Worm (Caenorhabditis elegans) whole organism, late embryonic: ENCODE measurements around the gene ZC513.3.

Experiments used
- F13H6.1 ChIP-seq: sonication (generic microtip); optimal IDR thresholded peaks from 2 replicates; lab custom pipeline; 2016; ENCODE audit warnings: missing genetic modification characterization, missing compliant biosample characterization
- T23F11.4 ChIP-seq: fragments of 200-800 bp; sonication (Bioruptor generic); optimal IDR thresholded peaks from 2 replicates; lab custom pipeline; 2018; ENCODE audit warnings: mild to moderate bottlenecking, missing genetic modification characterization, missing compliant biosample characterization
- ahr-1 ChIP-seq: sonication (generic microtip); optimal IDR thresholded peaks from 2 replicates; lab custom pipeline; 2016; ENCODE audit warnings: missing genetic modification characterization, missing compliant biosample characterization
- ama-1 ChIP-seq: fragments of 150-350 bp; optimal IDR thresholded peaks from 2 replicates; lab custom pipeline; 2014
- ceh-19 ChIP-seq: fragments of 200-800 bp; sonication (Bioruptor generic); optimal IDR thresholded peaks from 2 replicates; lab custom pipeline; 2018; ENCODE audit warnings: mild to moderate bottlenecking, missing genetic modification characterization, missing compliant biosample characterization
- ceh-22 ChIP-seq: sonication (generic microtip); optimal IDR thresholded peaks from 2 replicates; lab custom pipeline; 2017; ENCODE audit warnings: missing biosample characterization, missing genetic modification characterization
- ceh-24 ChIP-seq: sonication (generic microtip); optimal IDR thresholded peaks from 2 replicates; lab custom pipeline; 2016; ENCODE audit warnings: mild to moderate bottlenecking, missing genetic modification characterization, missing compliant biosample characterization
- ceh-31 ChIP-seq: sonication (generic microtip); optimal IDR thresholded peaks from 2 replicates; lab custom pipeline; 2016; ENCODE audit warnings: missing genetic modification characterization, missing compliant biosample characterization
- ceh-45 ChIP-seq: fragments of 200-800 bp; sonication (Bioruptor generic); IDR thresholded peaks from 2 replicates; pipeline ENCODE4 v1.3.6; 2022; ENCODE audit warnings: missing genetic modification reagents, missing genetic modification characterization, missing compliant biosample characterization
- ceh-9 ChIP-seq: sonication (generic microtip); optimal IDR thresholded peaks from 2 replicates; lab custom pipeline; 2016; ENCODE audit warnings: mild to moderate bottlenecking, missing genetic modification characterization, inconsistent platforms, missing compliant biosample characterization
- dmd-4 ChIP-seq: sonication (generic microtip); optimal IDR thresholded peaks from 2 replicates; lab custom pipeline; 2016; ENCODE audit warnings: borderline replicate concordance, missing genetic modification characterization, missing compliant biosample characterization
- dve-1 ChIP-seq: sonication (generic microtip); optimal IDR thresholded peaks from 2 replicates; lab custom pipeline; 2017; ENCODE audit warnings: antibody characterized with exemption, mild to moderate bottlenecking, missing genetic modification characterization, missing compliant biosample characterization
- elt-2 ChIP-seq: sonication (generic microtip); optimal IDR thresholded peaks from 2 replicates; lab custom pipeline; 2016; ENCODE audit warnings: missing genetic modification reagents, missing genetic modification characterization, missing compliant biosample characterization
- elt-4 ChIP-seq: sonication (generic microtip); optimal IDR thresholded peaks from 2 replicates; lab custom pipeline; 2016; ENCODE audit warnings: missing genetic modification characterization, missing compliant biosample characterization
- fax-1 ChIP-seq: sonication (generic microtip); optimal IDR thresholded peaks from 2 replicates; lab custom pipeline; 2016; ENCODE audit warnings: missing genotype, missing genetic modification characterization, missing compliant biosample characterization
- hlh-15 ChIP-seq: sonication (generic microtip); optimal IDR thresholded peaks from 2 replicates; lab custom pipeline; 2016; ENCODE audit warnings: missing genetic modification characterization, missing compliant biosample characterization
- hlh-6 ChIP-seq: sonication (generic microtip); optimal IDR thresholded peaks from 2 replicates; lab custom pipeline; 2016; ENCODE audit warnings: missing genotype, missing genetic modification characterization, missing compliant biosample characterization
- nfya-1 ChIP-seq: sonication (generic microtip); optimal IDR thresholded peaks from 2 replicates; lab custom pipeline; 2017; ENCODE audit warnings: missing genetic modification characterization, mild to moderate bottlenecking, missing compliant biosample characterization, antibody characterized with exemption, moderate library complexity
- npax-4 ChIP-seq: sonication (generic microtip); optimal IDR thresholded peaks from 2 replicates; lab custom pipeline; 2016; ENCODE audit warnings: missing genetic modification characterization, missing compliant biosample characterization
- odd-2 ChIP-seq: sonication (generic microtip); optimal IDR thresholded peaks from 2 replicates; lab custom pipeline; 2017; ENCODE audit warnings: antibody characterized with exemption, mild to moderate bottlenecking, missing genetic modification characterization, missing compliant biosample characterization
- pat-9 ChIP-seq: fragments of 200-800 bp; sonication (Bioruptor generic); optimal IDR thresholded peaks from 2 replicates; lab custom pipeline; 2018; ENCODE audit warnings: mild to moderate bottlenecking, missing genetic modification characterization, moderate library complexity, missing compliant biosample characterization
- pax-1 ChIP-seq: fragments of 150-350 bp; optimal IDR thresholded peaks from 2 replicates; lab custom pipeline; 2014; ENCODE audit warnings: missing biosample characterization, missing genetic modification characterization
- pqm-1 ChIP-seq: sonication (generic microtip); optimal IDR thresholded peaks from 2 replicates; lab custom pipeline; 2016; ENCODE audit warnings: missing genetic modification characterization, missing compliant biosample characterization
- ref-2 ChIP-seq: sonication (generic microtip); optimal IDR thresholded peaks from 2 replicates; lab custom pipeline; 2016; ENCODE audit warnings: missing genetic modification characterization, missing compliant biosample characterization
- rnt-1 ChIP-seq: sonication (generic microtip); optimal IDR thresholded peaks from 2 replicates; lab custom pipeline; 2016; ENCODE audit warnings: missing genetic modification characterization, missing compliant biosample characterization
- sdc-2 ChIP-seq: sonication (generic microtip); optimal IDR thresholded peaks from 2 replicates; lab custom pipeline; 2016; ENCODE audit warnings: missing genotype, missing genetic modification characterization, missing compliant biosample characterization
- sox-2 ChIP-seq: fragments of 200-800 bp; sonication (Bioruptor generic); IDR thresholded peaks from 2 replicates; pipeline ENCODE4 v1.3.6; 2022; ENCODE audit warnings: missing genetic modification reagents, missing genetic modification characterization, missing compliant biosample characterization
- syd-9 ChIP-seq: sonication (generic microtip); optimal IDR thresholded peaks from 2 replicates; lab custom pipeline; 2016; ENCODE audit warnings: mild to moderate bottlenecking, missing genetic modification characterization, moderate library complexity, missing compliant biosample characterization
- tbx-7 ChIP-seq: sonication (generic microtip); optimal IDR thresholded peaks from 2 replicates; lab custom pipeline; 2016; ENCODE audit warnings: missing genotype, missing genetic modification characterization, missing compliant biosample characterization
- ttx-3 ChIP-seq: sonication (generic microtip); optimal IDR thresholded peaks from 2 replicates; lab custom pipeline; 2016; ENCODE audit warnings: missing genetic modification reagents, missing genetic modification characterization, missing compliant biosample characterization
- unc-55 ChIP-seq: sonication (generic microtip); optimal IDR thresholded peaks from 2 replicates; lab custom pipeline; 2017; ENCODE audit warnings: missing biosample characterization, missing genetic modification reagents, missing genetic modification characterization
- zip-5 ChIP-seq: sonication (generic microtip); optimal IDR thresholded peaks from 2 replicates; lab custom pipeline; 2016; ENCODE audit warnings: missing genetic modification characterization, missing compliant biosample characterization
- ztf-16 ChIP-seq: sonication (generic microtip); optimal IDR thresholded peaks from 2 replicates; lab custom pipeline; 2017; ENCODE audit warnings: missing genetic modification characterization, missing compliant biosample characterization

The ZC513.3 gene

ce11 chrV:8024752-8025151 lies 22.1 kb upstream of the ZC513.3 start, which contains the start of gene F43H9.3:
F43H9.3 (minus strand) TSS chrV:8024940.
- TF ChIP-seq zip-5 (tag; lab: Kevin White, UChicago) (no peak), fax-1 (tag; lab: Kevin White, UChicago) (no peak), ahr-1 (tag; lab: Kevin White, UChicago) (no peak), hlh-6 (tag; lab: Kevin White, UChicago) (no peak), unc-55 (GFP tag; lab: Kevin White, UChicago) (no peak), nfya-1 (tag; lab: Kevin White, UChicago) (no peak), ceh-9 (tag; lab: Kevin White, UChicago) (no peak), elt-2 (tag; lab: Kevin White, UChicago) (no peak), T23F11.4 (GFP tag; lab: Kevin White, UChicago) (no peak), F13H6.1 (tag; lab: Kevin White, UChicago) (no peak), pax-1 (no peak), sox-2 (GFP tag; lab: Robert Waterston, UW) (no peak), sdc-2 (no peak), ceh-45 (GFP tag; lab: Robert Waterston, UW) (no peak), rnt-1 (tag; lab: Kevin White, UChicago) (no peak), ref-2 (tag; lab: Kevin White, UChicago) (no peak), ceh-31 (tag; lab: Kevin White, UChicago) (no peak), ceh-22 (no peak), tbx-7 (no peak), ztf-16 (no peak)

DNA sequence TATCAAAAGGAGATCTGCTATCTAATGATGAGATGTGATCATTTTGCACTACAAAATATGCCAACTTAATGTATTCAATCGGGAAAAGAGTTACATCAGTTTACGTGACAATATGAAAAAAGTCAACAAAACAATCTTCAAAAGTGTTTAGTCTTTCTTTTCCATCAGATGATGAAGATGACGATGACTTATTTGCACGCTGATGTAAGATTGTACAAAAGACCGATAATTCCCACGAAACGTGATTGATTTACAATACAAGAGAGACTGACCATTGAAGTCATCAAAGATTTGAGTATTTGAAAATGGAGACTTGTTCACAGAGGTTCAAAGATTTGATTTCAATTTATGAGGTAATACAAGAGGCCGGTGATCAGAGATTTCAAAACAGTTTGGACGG lies 21.5 kb upstream of the ZC513.3 start:
- TF ChIP-seq ceh-19 (GFP tag; lab: Kevin White, UChicago) (no peak), ama-1 (lab: Kevin White, UChicago) (no peak)
- TF ChIP-seq, all 69 proteins: peak for 0

- TF ChIP-seq ceh-31 (tag; lab: Kevin White, UChicago), result no peak
- TF ChIP-seq nfya-1 (tag; lab: Kevin White, UChicago), result no peak
- no peak for TF ChIP-seq pax-1
- no peak for TF ChIP-seq ceh-45 (GFP tag; lab: Robert Waterston, UW)
- no peak for TF ChIP-seq ama-1 (lab: Kevin White, UChicago)
- TF ChIP-seq hlh-15, result no peak
Measured at ce11 chrV:8026343-8026742, 20.5 kb upstream of the ZC513.3 start, which contains the start of gene F43H9.4. F43H9.4 (plus strand) TSS chrV:8026708.

DNA sequence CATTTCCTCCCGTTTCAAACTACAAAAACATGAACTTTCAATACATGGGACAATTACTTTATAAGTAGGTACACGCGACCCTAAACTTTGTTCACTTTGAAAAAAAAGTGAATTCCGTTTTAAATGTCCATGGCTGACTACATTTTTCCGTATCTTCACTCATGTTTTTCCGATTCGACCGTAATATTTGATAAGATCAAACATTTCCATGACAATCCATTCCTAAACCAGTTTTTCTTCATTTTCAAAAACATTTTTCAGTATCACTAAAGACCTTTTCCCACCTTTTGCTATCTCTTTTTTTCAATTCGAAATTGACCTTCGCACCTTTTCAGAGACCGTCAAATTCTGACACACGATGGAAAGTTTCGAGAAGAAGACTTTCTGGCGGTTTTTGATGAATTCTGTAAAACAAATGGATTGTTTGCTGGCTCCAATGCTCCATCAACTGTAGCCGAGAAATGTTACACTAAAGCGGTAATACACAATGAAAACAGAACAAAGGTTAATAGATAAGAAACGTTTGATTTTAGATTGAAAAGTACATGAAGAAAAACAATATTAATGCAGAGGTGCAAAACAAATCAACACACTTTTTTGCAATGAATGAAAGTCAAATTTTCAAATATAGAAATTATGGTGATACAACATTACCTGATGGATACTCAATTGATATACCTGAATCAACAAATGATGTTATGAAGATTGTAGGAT lies 19.2 kb upstream of the ZC513.3 start:
- no peak for TF ChIP-seq unc-55 (GFP tag; lab: Kevin White, UChicago)
- TF ChIP-seq ttx-3 (tag; lab: Kevin White, UChicago), result no peak
- no peak for TF ChIP-seq ceh-31 (tag; lab: Kevin White, UChicago)
- TF ChIP-seq odd-2, result no peak
- no peak for TF ChIP-seq ceh-24 (tag; lab: Kevin White, UChicago)
- no peak for TF ChIP-seq dmd-4 (tag; lab: Kevin White, UChicago)
- TF ChIP-seq sdc-2, result no peak
- TF ChIP-seq ceh-19 (GFP tag; lab: Kevin White, UChicago), result no peak
- no peak for TF ChIP-seq tbx-7

- TF ChIP-seq elt-4 (tag; lab: Kevin White, UChicago) (no peak), syd-9 (tag; lab: Kevin White, UChicago) (no peak), dve-1 (tag; lab: Kevin White, UChicago) (no peak), npax-4 (tag; lab: Kevin White, UChicago) (no peak), F13H6.1 (tag; lab: Kevin White, UChicago) (no peak), pqm-1 (tag; lab: Kevin White, UChicago) (no peak), pat-9 (tag; lab: Kevin White, UChicago) (no peak)
Measured at ce11 chrV:8028825-8029489, 17.8 kb upstream of the ZC513.3 start, which contains the start of gene oma-2. oma-2 (plus strand) TSS chrV:8029439.
